Fruit fly (Drosophila melanogaster): ENCODE measurements around the gene Phb1.

The Phb1 gene

dm6 chr2L:19111137-19111536 is 12.5 kb downstream of the Phb1 start:
- no peak for TF ChIP-seq CG17801 (GFP tag; optimal IDR thresholded peaks at IDR 0.05; ENCODE audit: partially characterized antibody)

dm6 chr2L:19109625-19110204 is 14.0 kb downstream of the Phb1 start, which contains the start of gene amd:
Gene amd, plus strand, starts transcription at chr2L:19110154.
- no peak for TF ChIP-seq CG17801 (GFP tag; optimal IDR thresholded peaks at IDR 0.05; ENCODE audit: partially characterized antibody)

- TF ChIP-seq CG17801 (GFP tag; optimal IDR thresholded peaks at IDR 0.05; ENCODE audit: partially characterized antibody), result no peak
These were observed 15.2 kb downstream of the Phb1 start, which contains the start of gene Lim3 for dm6 chr2L:19108377-19108876. Gene Lim3, minus strand, starts transcription at chr2L:19108427.

- TF ChIP-seq CG17801 (GFP tag; optimal IDR thresholded peaks at IDR 0.05; ENCODE audit: partially characterized antibody), result no peak
These were observed 17.4 kb downstream of the Phb1 start for dm6 chr2L:19106235-19106634.

dm6 chr2L:19104383-19104782 is 19.3 kb downstream of the Phb1 start:
- TF ChIP-seq CG17801 (GFP tag; optimal IDR thresholded peaks at IDR 0.05; ENCODE audit: partially characterized antibody), result no peak

- TF ChIP-seq CG17801 (GFP tag; optimal IDR thresholded peaks at IDR 0.05; ENCODE audit: partially characterized antibody), result no peak
These were observed 20.3 kb downstream of the Phb1 start for dm6 chr2L:19103176-19103921.

dm6 chr2L:19101744-19102143 is 21.9 kb downstream of the Phb1 start, which contains the start of the genes CG17344 and CG43731:
Gene CG17344, plus strand, starts transcription at chr2L:19102044.
Gene CG43731, plus strand, starts transcription at chr2L:19102044.
- TF ChIP-seq CG17801 (GFP tag; optimal IDR thresholded peaks at IDR 0.05; ENCODE audit: partially characterized antibody), result no peak

dm6 chr2L:19098668-19099067 is 25.0 kb downstream of the Phb1 start:
- TF ChIP-seq CG17801 (GFP tag; optimal IDR thresholded peaks at IDR 0.05; ENCODE audit: partially characterized antibody), result no peak

dm6 chr2L:19097374-19097773 is 26.3 kb downstream of the Phb1 start:
- TF ChIP-seq CG17801 (GFP tag; optimal IDR thresholded peaks at IDR 0.05; ENCODE audit: partially characterized antibody), result no peak

- TF ChIP-seq CG17801 (GFP tag; optimal IDR thresholded peaks at IDR 0.05; ENCODE audit: partially characterized antibody), result no peak
These were observed 27.3 kb downstream of the Phb1 start for dm6 chr2L:19096361-19096760.

- TF ChIP-seq CG17801 (GFP tag; optimal IDR thresholded peaks at IDR 0.05; ENCODE audit: partially characterized antibody), result no peak
These were observed 29.8 kb downstream of the Phb1 start for dm6 chr2L:19093868-19094267.

dm6 chr2L:19089385-19089784 is 34.3 kb downstream of the Phb1 start:
- TF ChIP-seq CG17801 (GFP tag; optimal IDR thresholded peaks at IDR 0.05; ENCODE audit: partially characterized antibody), result no peak

- TF ChIP-seq CG17801 (GFP tag; optimal IDR thresholded peaks at IDR 0.05; ENCODE audit: partially characterized antibody), result no peak
These were observed 34.8 kb downstream of the Phb1 start for dm6 chr2L:19088895-19089294.

dm6 chr2L:19083320-19083764 is 40.3 kb downstream of the Phb1 start:
- no peak for TF ChIP-seq CG17801 (GFP tag; optimal IDR thresholded peaks at IDR 0.05; ENCODE audit: partially characterized antibody)

- TF ChIP-seq CG17801 (GFP tag; optimal IDR thresholded peaks at IDR 0.05; ENCODE audit: partially characterized antibody), result no peak
These were observed 43.9 kb downstream of the Phb1 start for dm6 chr2L:19079742-19080141.

- TF ChIP-seq CG17801 (GFP tag; optimal IDR thresholded peaks at IDR 0.05; ENCODE audit: partially characterized antibody), result no peak
These were observed 44.7 kb downstream of the Phb1 start, which contains the start of gene CG10700 for dm6 chr2L:19078928-19079327. Gene CG10700, minus strand, starts transcription at chr2L:19079028.
